Fruit fly (Drosophila melanogaster): Measurements from ENCODE around the gene CG3081.

CG3081 gene

DNA sequence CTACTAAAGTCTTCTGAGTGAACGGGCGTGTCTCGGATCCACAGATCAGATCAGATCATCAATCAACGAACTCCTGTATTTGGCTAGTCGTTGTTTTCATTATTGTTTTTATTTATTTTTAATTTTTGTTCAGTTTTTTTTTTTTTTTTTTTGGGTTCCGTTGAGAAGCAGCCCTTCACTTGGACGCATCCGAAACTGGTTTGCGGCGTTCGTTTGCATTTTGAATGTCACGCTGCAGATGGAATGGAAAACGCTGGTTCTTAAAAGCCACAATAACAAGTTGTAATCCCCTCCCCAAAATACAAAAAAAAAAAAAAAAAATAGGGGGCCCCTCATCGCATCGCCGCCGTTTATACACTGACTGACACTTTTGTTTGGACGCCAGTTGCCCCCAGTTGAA is 20.3 kb upstream of the CG3081 start:
- TF ChIP-seq CG10431 (GFP tag; optimal IDR thresholded peaks at IDR 0.05) (no peak), CG15514 (GFP tag; optimal IDR thresholded peaks at IDR 0.05) (no peak), CG30403 (GFP tag; optimal IDR thresholded peaks at IDR 0.05) (no peak), ATbp (GFP tag; optimal IDR thresholded peaks at IDR 0.05) (no peak), Fer1 (GFP tag; optimal IDR thresholded peaks at IDR 0.05) (no peak), eyg (GFP tag; optimal IDR thresholded peaks at IDR 0.05) (no peak), NFAT (GFP tag; IDR thresholded peaks at IDR 0.05) (no peak), Rx (GFP tag; IDR thresholded peaks at IDR 0.05) (no peak), sqz (GFP tag; optimal IDR thresholded peaks at IDR 0.05) (peak; percentile 47), nom (GFP tag; optimal IDR thresholded peaks at IDR 0.05) (peak; percentile 69), CG7963 (GFP tag; IDR thresholded peaks at IDR 0.05; ENCODE audit: partially characterized antibody) (no peak)

DNA sequence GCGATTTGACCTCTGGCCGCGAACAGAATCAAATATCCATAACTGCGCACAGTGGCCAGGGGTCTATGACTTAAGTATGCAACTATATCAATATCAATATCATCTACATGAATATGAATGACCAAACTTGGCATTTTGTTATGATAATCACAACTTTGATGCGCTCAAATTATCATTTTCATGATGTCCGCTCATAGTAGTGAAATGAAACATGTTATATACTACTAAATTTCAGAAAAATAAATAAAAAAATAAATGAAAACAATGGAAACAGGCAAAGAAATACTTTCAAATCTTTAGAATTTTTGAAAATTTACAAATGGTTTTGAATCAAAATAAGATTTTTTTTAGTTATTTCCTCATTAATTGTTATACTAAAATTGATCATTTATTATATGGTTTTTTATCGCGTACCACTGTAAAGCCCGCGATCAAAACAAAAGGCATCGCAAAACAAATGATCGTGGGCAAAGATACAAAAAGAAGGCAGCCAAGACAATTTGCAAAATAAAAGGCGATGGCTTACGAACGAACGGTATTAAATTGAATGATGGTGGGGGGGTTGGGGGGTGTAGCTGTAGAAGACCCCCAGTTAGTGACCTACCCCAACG is 17.0 kb upstream of the CG3081 start:
- no peak for TF ChIP-seq bsh (GFP tag; optimal IDR thresholded peaks at IDR 0.05)
- no peak for TF ChIP-seq peb (GFP tag; IDR thresholded peaks at IDR 0.05)
- no peak for TF ChIP-seq Fer2 (tag; optimal IDR thresholded peaks at IDR 0.05)
- no peak for TF ChIP-seq chn (GFP tag; optimal IDR thresholded peaks at IDR 0.05)
- TF ChIP-seq CG12219 (GFP tag; optimal IDR thresholded peaks at IDR 0.05), result no peak
- no peak for TF ChIP-seq br (optimal IDR thresholded peaks at IDR 0.05)
- TF ChIP-seq eve (GFP tag; optimal IDR thresholded peaks at IDR 0.05), result no peak
- no peak for TF ChIP-seq Lim3 (GFP tag; IDR thresholded peaks at IDR 0.05)
- no peak for TF ChIP-seq Hmr (GFP tag; optimal IDR thresholded peaks at IDR 0.05)
- TF ChIP-seq CG10959 (GFP tag; IDR thresholded peaks at IDR 0.05), result no peak
- TF ChIP-seq shn (GFP tag; optimal IDR thresholded peaks at IDR 0.05), result no peak
- no peak for TF ChIP-seq org-1 (GFP tag; optimal IDR thresholded peaks at IDR 0.05)
- TF ChIP-seq Oaz (GFP tag; IDR thresholded peaks at IDR 0.05), result no peak
- TF ChIP-seq CG10209 (GFP tag; optimal IDR thresholded peaks at IDR 0.05), result no peak
- no peak for TF ChIP-seq CG7745 (tag; optimal IDR thresholded peaks at IDR 0.05)
- TF ChIP-seq gro (GFP tag; optimal IDR thresholded peaks at IDR 0.05), result no peak
- no peak for TF ChIP-seq CG16815 (GFP tag; optimal IDR thresholded peaks at IDR 0.05)
- TF ChIP-seq corto (GFP tag; optimal IDR thresholded peaks at IDR 0.05), result no peak

dm6 chrX:4657896-4658295 is 14.1 kb upstream of the CG3081 start:
- TF ChIP-seq CrebB (tag; optimal IDR thresholded peaks at IDR 0.05), result no peak
- TF ChIP-seq CG11456 (GFP tag; IDR thresholded peaks at IDR 0.05), result no peak
- no peak for TF ChIP-seq vfl (GFP tag; optimal IDR thresholded peaks at IDR 0.05)
- no peak for TF ChIP-seq mirr (GFP tag; optimal IDR thresholded peaks at IDR 0.05)
- no peak for TF ChIP-seq fru (optimal IDR thresholded peaks at IDR 0.05)
- TF ChIP-seq CG9437 (GFP tag; optimal IDR thresholded peaks at IDR 0.05), result no peak
- TF ChIP-seq CG31441 (GFP tag; IDR thresholded peaks at IDR 0.05), result no peak

dm6 chrX:4654397-4654796 is 10.6 kb upstream of the CG3081 start, which contains the start of gene CG15473:
Gene CG15473 (minus strand): TSS chrX:4654497.
- TF ChIP-seq fd96Cb (tag; optimal IDR thresholded peaks at IDR 0.05) (no peak), Hr3 (GFP tag; optimal IDR thresholded peaks at IDR 0.05) (no peak), CG16863 (GFP tag; optimal IDR thresholded peaks at IDR 0.05) (no peak), Sry-δ (GFP tag; optimal IDR thresholded peaks at IDR 0.05) (no peak), pzg (GFP tag; optimal IDR thresholded peaks at IDR 0.05) (no peak), Hr51 (GFP tag; optimal IDR thresholded peaks at IDR 0.05) (no peak), crol (GFP tag; IDR thresholded peaks at IDR 0.05) (no peak), repo (GFP tag; optimal IDR thresholded peaks at IDR 0.05) (no peak), maf-S (GFP tag; optimal IDR thresholded peaks at IDR 0.05) (no peak), salm (tag; optimal IDR thresholded peaks at IDR 0.05) (no peak), Elba2 (GFP tag; optimal IDR thresholded peaks at IDR 0.05) (no peak), sisA (GFP tag; IDR thresholded peaks at IDR 0.05) (no peak)

Measured in whole organism, embryonic.